Fruit fly (Drosophila melanogaster) whole organism, pupa: Measurements from ENCODE around the gene RNaseX25.

Experiments
- CG10348 ChIP-seq: fragments of 200-800 bp; sonication (Bioruptor generic); IDR thresholded peaks from 2 replicates; pipeline ENCODE4 v1.3.6; 2022; ENCODE audit warnings: missing biosample characterization, missing genetic modification characterization
- CG12605 ChIP-seq: fragments of 200-800 bp; sonication (Bioruptor generic); IDR thresholded peaks from 2 replicates; pipeline ENCODE4 v1.3.6; 2022; ENCODE audit warnings: missing biosample characterization, missing genetic modification characterization
- CG13204 ChIP-seq: fragments of 200-800 bp; sonication (Bioruptor generic); optimal IDR thresholded peaks from 2 replicates; lab custom pipeline; 2018; ENCODE audit warnings: missing biosample characterization, mild to moderate bottlenecking, missing genetic modification characterization, moderate library complexity
- CG14655 ChIP-seq: fragments of 200-800 bp; sonication (Bioruptor generic); optimal IDR thresholded peaks from 3 replicates; lab custom pipeline; 2017; ENCODE audit warnings: mild to moderate bottlenecking, missing biosample characterization, missing genetic modification reagents, missing genetic modification characterization
- CG15710 ChIP-seq: fragments of 200-800 bp; sonication (Bioruptor generic); optimal IDR thresholded peaks from 2 replicates; lab custom pipeline; 2018; ENCODE audit warnings: missing biosample characterization, mild to moderate bottlenecking, missing genetic modification characterization, moderate library complexity
- CG17806 ChIP-seq: fragments of 200-800 bp; sonication (Bioruptor generic); optimal IDR thresholded peaks from 2 replicates; lab custom pipeline; 2018; ENCODE audit warnings: missing biosample characterization, mild to moderate bottlenecking, missing genetic modification characterization, moderate library complexity
- CG32121 ChIP-seq: fragments of 200-800 bp; sonication (Bioruptor generic); IDR thresholded peaks from 2 replicates; pipeline ENCODE4 v1.3.6; 2022; ENCODE audit warnings: missing biosample characterization, missing genetic modification characterization
- CG34367 ChIP-seq: fragments of 200-800 bp; sonication (Bioruptor generic); optimal IDR thresholded peaks from 2 replicates; lab custom pipeline; 2018; ENCODE audit warnings: missing biosample characterization, mild to moderate bottlenecking, missing genetic modification characterization
- CG4496 ChIP-seq: fragments of 200-800 bp; sonication (Bioruptor generic); IDR thresholded peaks from 3 replicates; pipeline ENCODE4 v1.3.6; 2022; ENCODE audit warnings: missing biosample characterization, missing genetic modification characterization
- CG8159 ChIP-seq: fragments of 200-800 bp; sonication (Bioruptor generic); optimal IDR thresholded peaks from 3 replicates; lab custom pipeline; 2018; ENCODE audit warnings: missing biosample characterization, mild to moderate bottlenecking, missing genetic modification characterization, moderate library complexity
- CG8301 ChIP-seq: fragments of 200-800 bp; sonication (Bioruptor generic); optimal IDR thresholded peaks from 2 replicates; lab custom pipeline; 2018; ENCODE audit warnings: missing biosample characterization, mild to moderate bottlenecking, missing genetic modification characterization
- CG9948 ChIP-seq: fragments of 200-800 bp; sonication (Bioruptor generic); optimal IDR thresholded peaks from 2 replicates; lab custom pipeline; 2018; ENCODE audit warnings: missing biosample characterization, mild to moderate bottlenecking, missing genetic modification characterization, moderate library complexity
- D1 ChIP-seq: fragments of 200-800 bp; sonication (Bioruptor generic); optimal IDR thresholded peaks from 2 replicates; lab custom pipeline; 2018; ENCODE audit warnings: missing biosample characterization, mild to moderate bottlenecking, missing genetic modification characterization, moderate library complexity
- EcR ChIP-seq: fragments of 200-800 bp; sonication (Bioruptor generic); optimal IDR thresholded peaks from 3 replicates; lab custom pipeline; 2019; ENCODE audit warnings: missing biosample characterization, missing genetic modification characterization, mild to moderate bottlenecking, moderate library complexity, missing genetic modification reagents
- Ets98B ChIP-seq: fragments of 200-800 bp; sonication (Bioruptor generic); IDR thresholded peaks from 2 replicates; pipeline ENCODE4 v1.3.6; 2022; ENCODE audit warnings: missing biosample characterization, missing genetic modification characterization
- Pif1A ChIP-seq: fragments of 200-800 bp; sonication (Bioruptor generic); optimal IDR thresholded peaks from 3 replicates; lab custom pipeline; 2016; ENCODE audit warnings: missing biosample characterization, missing genetic modification characterization
- Pif1B ChIP-seq: fragments of 200-800 bp; sonication (Bioruptor generic); optimal IDR thresholded peaks from 3 replicates; lab custom pipeline; 2016; ENCODE audit warnings: missing biosample characterization, missing genetic modification characterization
- Snoo ChIP-seq: fragments of 200-800 bp; sonication (Bioruptor generic); optimal IDR thresholded peaks from 3 replicates; lab custom pipeline; 2017; ENCODE audit warnings: missing biosample characterization, mild to moderate bottlenecking, missing genetic modification characterization, inconsistent platforms
- fd96Ca ChIP-seq: fragments of 200-800 bp; sonication (Bioruptor generic); IDR thresholded peaks from 3 replicates; pipeline ENCODE4 v1.3.6; 2022; ENCODE audit warnings: missing biosample characterization, missing genetic modification characterization
- gl ChIP-seq: fragments of 200-800 bp; sonication (Bioruptor generic); optimal IDR thresholded peaks from 2 replicates; lab custom pipeline; 2018; ENCODE audit warnings: missing biosample characterization, mild to moderate bottlenecking, missing genetic modification characterization
- rn ChIP-seq: fragments of 200-800 bp; sonication (Bioruptor generic); IDR thresholded peaks from 2 replicates; pipeline ENCODE4 v1.3.6; 2022; ENCODE audit warnings: missing biosample characterization, missing genetic modification characterization

Gene RNaseX25

dm6 chr3L:7990256-7990655 is 19.9 kb downstream of the RNaseX25 start:
- TF ChIP-seq CG15710 (tag; lab: Kevin White, UChicago) (no peak), Ets98B (no peak), CG8159 (tag; lab: Kevin White, UChicago) (no peak), CG17806 (tag; lab: Kevin White, UChicago) (peak; percentile 2), CG8301 (tag; lab: Kevin White, UChicago) (peak; percentile 32), rn (GFP tag; lab: Robert Waterston, UW) (no peak), Pif1B (GFP tag; lab: Kevin White, UChicago) (no peak), CG14655 (peak; percentile 26), Pif1A (GFP tag; lab: Kevin White, UChicago) (peak; percentile 27), CG4496 (GFP tag; lab: Robert Waterston, UW) (peak; percentile 75; the same call in 2 of the 3 replicates), CG10348 (GFP tag; lab: Robert Waterston, UW) (no peak), CG12605 (no peak), EcR (GFP tag; lab: Kevin White, UChicago) (no peak)
- TF ChIP-seq, all 21 proteins: peak for 5

- no peak for TF ChIP-seq CG14655
- TF ChIP-seq EcR (GFP tag; lab: Kevin White, UChicago), result peak; percentile 95
- TF ChIP-seq fd96Ca (GFP tag; lab: Robert Waterston, UW), result no peak
- TF ChIP-seq gl (tag; lab: Kevin White, UChicago), result no peak
- TF ChIP-seq Pif1B (GFP tag; lab: Kevin White, UChicago), result no peak
- no peak for TF ChIP-seq Snoo (tag; lab: Kevin White, UChicago)
Observed at dm6 chr3L:7992854-7993253, 22.5 kb downstream of the RNaseX25 start.

dm6 chr3L:7993570-7994319 is 23.4 kb downstream of the RNaseX25 start:
- peak; percentile 54; the same call in 2 of the 3 replicates for TF ChIP-seq CG4496 (GFP tag; lab: Robert Waterston, UW)
- peak; percentile 63 for TF ChIP-seq Pif1A (GFP tag; lab: Kevin White, UChicago)
- no peak for TF ChIP-seq Ets98B
- TF ChIP-seq rn (GFP tag; lab: Robert Waterston, UW), result no peak
- TF ChIP-seq CG32121 (GFP tag; lab: Robert Waterston, UW), result no peak
- peak; percentile 22; the same call in 1 of the 2 replicates for TF ChIP-seq CG12605
- TF ChIP-seq CG8159 (tag; lab: Kevin White, UChicago), result peak; percentile 76
- peak; percentile 60 for TF ChIP-seq Pif1B (GFP tag; lab: Kevin White, UChicago)
- TF ChIP-seq Snoo (tag; lab: Kevin White, UChicago), result peak; percentile 55
- TF ChIP-seq CG13204, result peak; percentile 91
- TF ChIP-seq CG14655, result peak; percentile 23
- 0 out of 3 replicates have a peak, but pooled peaks have one; percentile 53 for TF ChIP-seq fd96Ca (GFP tag; lab: Robert Waterston, UW)
- TF ChIP-seq CG34367 (tag; lab: Kevin White, UChicago), result peak; percentile 81
- TF ChIP-seq CG9948 (tag; lab: Kevin White, UChicago), result peak; percentile 61
- no peak for TF ChIP-seq CG10348 (GFP tag; lab: Robert Waterston, UW)
- TF ChIP-seq CG17806 (tag; lab: Kevin White, UChicago), result peak; percentile 42
- TF ChIP-seq D1 (tag; lab: Kevin White, UChicago), result no peak
- peak; percentile 95 for TF ChIP-seq gl (tag; lab: Kevin White, UChicago)
- TF ChIP-seq EcR (GFP tag; lab: Kevin White, UChicago), result peak; percentile 98
- no peak for TF ChIP-seq CG8301 (tag; lab: Kevin White, UChicago)
- TF ChIP-seq CG15710 (tag; lab: Kevin White, UChicago), result peak; percentile 80

- TF ChIP-seq D1 (tag; lab: Kevin White, UChicago) (no peak), CG12605 (no peak), CG10348 (GFP tag; lab: Robert Waterston, UW) (no peak), EcR (GFP tag; lab: Kevin White, UChicago) (peak; percentile 49), gl (tag; lab: Kevin White, UChicago) (no peak), Pif1B (GFP tag; lab: Kevin White, UChicago) (no peak), Snoo (tag; lab: Kevin White, UChicago) (no peak)
Observed at dm6 chr3L:7996364-7996763, 26.0 kb downstream of the RNaseX25 start.

- TF ChIP-seq CG12605, result no peak
- no peak for TF ChIP-seq Snoo (tag; lab: Kevin White, UChicago)
- no peak for TF ChIP-seq D1 (tag; lab: Kevin White, UChicago)
- TF ChIP-seq CG13204, result no peak
- TF ChIP-seq CG14655, result no peak
- no peak for TF ChIP-seq EcR (GFP tag; lab: Kevin White, UChicago)
- no peak for TF ChIP-seq gl (tag; lab: Kevin White, UChicago)
- TF ChIP-seq fd96Ca (GFP tag; lab: Robert Waterston, UW), result no peak
- no peak for TF ChIP-seq CG34367 (tag; lab: Kevin White, UChicago)
- no peak for TF ChIP-seq CG17806 (tag; lab: Kevin White, UChicago)
- TF ChIP-seq CG15710 (tag; lab: Kevin White, UChicago), result no peak
- no peak for TF ChIP-seq CG4496 (GFP tag; lab: Robert Waterston, UW)
- TF ChIP-seq CG8301 (tag; lab: Kevin White, UChicago), result no peak
- no peak for TF ChIP-seq CG8159 (tag; lab: Kevin White, UChicago)
- no peak for TF ChIP-seq CG32121 (GFP tag; lab: Robert Waterston, UW)
- TF ChIP-seq rn (GFP tag; lab: Robert Waterston, UW), result no peak
- no peak for TF ChIP-seq CG9948 (tag; lab: Kevin White, UChicago)
- no peak for TF ChIP-seq CG10348 (GFP tag; lab: Robert Waterston, UW)
- no peak for TF ChIP-seq Pif1B (GFP tag; lab: Kevin White, UChicago)
Observed at dm6 chr3L:7999933-8000332, 29.5 kb downstream of the RNaseX25 start.
